Fruit fly (Drosophila melanogaster): ENCODE results near the gene RunxA.

- TF ChIP-seq CG7372 (GFP tag; IDR thresholded peaks at IDR 0.05) (no peak), Elba2 (GFP tag; optimal IDR thresholded peaks at IDR 0.05) (no peak), CG10209 (GFP tag; optimal IDR thresholded peaks at IDR 0.05) (no peak), CG10321 (GFP tag; IDR thresholded peaks at IDR 0.05) (no peak), Lpt (GFP tag; optimal IDR thresholded peaks at IDR 0.05) (no peak), CG17912 (GFP tag; optimal IDR thresholded peaks at IDR 0.05) (no peak)
Observed at dm6 chrX:20662919-20663557, 39.5 kb upstream of the RunxA start.

All from whole organism, embryonic.